Worm (Caenorhabditis elegans): ENCODE measurements around the gene F54G2.1.

- TF ChIP-seq ztf-11 (tag; optimal IDR thresholded peaks at IDR 0.05): no peak
- TF ChIP-seq ceh-82 (tag; optimal IDR thresholded peaks at IDR 0.05): no peak
- no peak for TF ChIP-seq fos-1 (tag; optimal IDR thresholded peaks at IDR 0.05)
- no peak for TF ChIP-seq ama-1 (optimal IDR thresholded peaks at IDR 0.05)
- TF ChIP-seq ztf-1 (GFP tag; conservative IDR thresholded peaks at IDR 0.05): no peak
Observed at ce11 chrX:2588012-2588411, 76.2 kb downstream of the F54G2.1 start.

Data from whole organism, L2 larva.